Worm (Caenorhabditis elegans) whole organism, young adult: ENCODE data around the gene srh-19.

Source experiments
- F22D6.2 ChIP-seq: sonication (generic microtip); optimal IDR thresholded peaks from 2 replicates; lab custom pipeline; 2016; ENCODE audit warnings: mild to moderate bottlenecking, missing genetic modification characterization, missing compliant biosample characterization
- F37B4.10 ChIP-seq: fragments of 200-800 bp; sonication (Bioruptor generic); IDR thresholded peaks from 2 replicates; pipeline ENCODE4 v1.3.6; 2022; ENCODE audit warnings: missing genetic modification characterization, missing compliant biosample characterization
- aptf-2 ChIP-seq: fragments of 200-800 bp; sonication (Bioruptor generic); conservative IDR thresholded peaks from 2 replicates; pipeline ENCODE4 v1.3.6; 2022; ENCODE audit warnings: missing genetic modification reagents, missing genetic modification characterization, missing compliant biosample characterization
- athp-1 ChIP-seq: sonication (generic microtip); optimal IDR thresholded peaks from 2 replicates; lab custom pipeline; 2017; ENCODE audit warnings: mild to moderate bottlenecking, missing genetic modification characterization, missing compliant biosample characterization
- ceh-58 ChIP-seq: fragments of 200-800 bp; sonication (Bioruptor generic); IDR thresholded peaks from 2 replicates; pipeline ENCODE4 v1.3.6; 2022; ENCODE audit warnings: missing genetic modification characterization, missing compliant biosample characterization
- let-607 ChIP-seq, 2 experiments: fragments of 200-800 bp in 1 of 2; sonication (Bioruptor generic) in 1 of 2; sonication (generic microtip) in 1 of 2; optimal IDR thresholded peaks; 2 replicates each; lab custom pipeline; 2016 to 2018; ENCODE audit warnings: mild to moderate bottlenecking in 2 of 2, missing compliant biosample characterization in 2 of 2, missing genetic modification characterization in 2 of 2, moderate library complexity in 2 of 2, missing genotype in 1 of 2
- snpc-3.4 ChIP-seq: sonication (generic microtip); optimal IDR thresholded peaks from 2 replicates; lab custom pipeline; 2017; ENCODE audit warnings: missing genetic modification characterization, mild to moderate bottlenecking, missing compliant biosample characterization, antibody characterized with exemption, moderate library complexity, missing genotype, missing genetic modification reagents
- ztf-22 ChIP-seq: fragments of 200-800 bp; sonication (Bioruptor generic); optimal IDR thresholded peaks from 2 replicates; lab custom pipeline; 2018; ENCODE audit warnings: mild to moderate bottlenecking, missing genetic modification characterization, moderate library complexity, missing compliant biosample characterization
- ztf-6 ChIP-seq: fragments of 200-800 bp; sonication (Bioruptor generic); IDR thresholded peaks from 2 replicates; pipeline ENCODE4 v1.3.6; 2022; ENCODE audit warnings: missing genetic modification reagents, missing genetic modification characterization, missing compliant biosample characterization

DNA sequence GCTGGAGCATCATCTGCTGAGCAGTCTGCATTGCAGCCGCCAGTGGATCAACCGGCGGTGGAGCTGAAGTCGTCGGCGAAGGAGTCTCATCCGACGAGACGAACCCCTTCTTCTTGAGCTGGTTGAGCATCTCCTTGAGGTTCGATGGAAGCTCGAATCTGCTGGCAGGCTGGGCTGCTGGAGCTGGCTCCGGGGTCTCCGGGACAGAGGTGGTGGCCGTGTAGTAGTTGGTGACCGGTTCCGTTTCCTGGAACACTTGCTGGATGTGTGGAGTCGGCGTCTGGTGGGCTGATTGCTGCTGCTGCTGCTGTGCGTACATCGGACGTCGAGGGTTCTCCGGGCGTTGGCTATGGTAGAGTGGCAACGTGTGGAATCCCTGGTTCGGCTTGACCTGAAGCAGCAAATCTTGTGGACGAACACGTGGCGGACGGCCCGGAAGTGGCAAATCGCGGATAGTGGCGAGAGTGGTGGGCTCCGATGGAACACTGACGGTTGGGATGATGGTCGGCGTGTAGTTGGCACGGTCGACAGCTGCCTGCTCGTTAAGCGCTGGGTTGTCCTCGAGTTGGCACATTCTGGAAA lies 28.7 kb downstream of the srh-19 start:
- no peak for TF ChIP-seq ceh-58
- no peak for TF ChIP-seq athp-1
- TF ChIP-seq F37B4.10 (GFP tag; lab: Robert Waterston, UW) = no peak
- no peak for TF ChIP-seq snpc-3.4 (tag; lab: Kevin White, UChicago)
- no peak for TF ChIP-seq ztf-6 (GFP tag; lab: Robert Waterston, UW)
- no peak for TF ChIP-seq let-607 (tag; optimal IDR thresholded peaks at IDR 0.05; lab: Kevin White, UChicago)
- TF ChIP-seq aptf-2 (GFP tag; lab: Robert Waterston, UW) = no peak
- TF ChIP-seq ztf-22 = no peak
- no peak for TF ChIP-seq F22D6.2
